Worm (Caenorhabditis elegans) whole organism, L2 larva: ENCODE measurements around the gene cutl-25.

Experiments
- C34F6.9 ChIP-seq: fragments of 150-350 bp; optimal IDR thresholded peaks from 2 replicates; lab custom pipeline; 2014; ENCODE audit warnings: missing biosample characterization, missing genetic modification characterization
- F13H6.1 ChIP-seq: sonication (generic microtip); optimal IDR thresholded peaks from 2 replicates; lab custom pipeline; 2016; ENCODE audit warnings: missing genetic modification characterization, missing compliant biosample characterization
- R02D3.7 ChIP-seq: fragments of 150-350 bp; optimal IDR thresholded peaks from 2 replicates; lab custom pipeline; 2014; ENCODE audit warnings: missing biosample characterization, missing genetic modification characterization
- Y55F3AM.14 ChIP-seq: fragments of 200-800 bp; sonication (Bioruptor generic); optimal IDR thresholded peaks from 2 replicates; lab custom pipeline; 2018; ENCODE audit warnings: mild to moderate bottlenecking, missing genetic modification characterization, missing compliant biosample characterization
- ZK546.5 ChIP-seq: sonication (generic microtip); optimal IDR thresholded peaks from 2 replicates; lab custom pipeline; 2017; ENCODE audit warnings: missing biosample characterization, missing genetic modification characterization
- aly-2 ChIP-seq: fragments of 150-350 bp; optimal IDR thresholded peaks from 2 replicates; lab custom pipeline; 2014; ENCODE audit warnings: missing biosample characterization, missing genetic modification characterization
- ama-1 ChIP-seq: fragments of 150-350 bp; optimal IDR thresholded peaks from 2 replicates; lab custom pipeline; 2018; ENCODE audit warnings: inconsistent platforms
- blmp-1 ChIP-seq: sonication (generic microtip); optimal IDR thresholded peaks from 2 replicates; lab custom pipeline; 2017; ENCODE audit warnings: missing genetic modification characterization, mild to moderate bottlenecking, missing compliant biosample characterization, antibody characterized with exemption, moderate library complexity; ENCODE audit not compliant: insufficient read depth
- ceh-16 ChIP-seq: fragments of 150-350 bp; optimal IDR thresholded peaks from 2 replicates; lab custom pipeline; 2014; ENCODE audit warnings: missing biosample characterization, missing genetic modification characterization
- ceh-82 ChIP-seq: fragments of 150-350 bp; optimal IDR thresholded peaks from 2 replicates; lab custom pipeline; 2014; ENCODE audit warnings: missing biosample characterization, missing genetic modification characterization
- crh-2 ChIP-seq: sonication (generic microtip); optimal IDR thresholded peaks from 2 replicates; lab custom pipeline; 2017; ENCODE audit warnings: missing biosample characterization, missing genetic modification characterization
- dmd-4 ChIP-seq: sonication (generic microtip); optimal IDR thresholded peaks from 2 replicates; lab custom pipeline; 2017; ENCODE audit warnings: missing biosample characterization, missing genetic modification characterization
- egl-27 ChIP-seq: sonication (generic microtip); optimal IDR thresholded peaks from 3 replicates; lab custom pipeline; 2017; ENCODE audit warnings: missing biosample characterization, missing genetic modification reagents, missing genetic modification characterization
- elt-1 ChIP-seq: fragments of 150-350 bp; optimal IDR thresholded peaks from 2 replicates; lab custom pipeline; 2014; ENCODE audit warnings: missing biosample characterization, missing genetic modification characterization
- elt-3 ChIP-seq: sonication (generic microtip); optimal IDR thresholded peaks from 2 replicates; lab custom pipeline; 2017; ENCODE audit warnings: missing biosample characterization, missing genetic modification characterization
- fos-1 ChIP-seq: fragments of 150-350 bp; optimal IDR thresholded peaks from 2 replicates; lab custom pipeline; 2014; ENCODE audit warnings: missing biosample characterization, missing genetic modification characterization
- gmeb-1 ChIP-seq: fragments of 150-350 bp; optimal IDR thresholded peaks from 2 replicates; lab custom pipeline; 2014; ENCODE audit warnings: missing biosample characterization, missing genetic modification characterization
- lin-11 ChIP-seq: fragments of 150-350 bp; sonication (generic microtip); optimal IDR thresholded peaks from 2 replicates; lab custom pipeline; 2014; ENCODE audit warnings: missing biosample characterization, missing genetic modification characterization, inconsistent platforms, mixed read lengths
- lin-13 ChIP-seq: fragments of 150-350 bp; optimal IDR thresholded peaks from 2 replicates; lab custom pipeline; 2014; ENCODE audit warnings: missing biosample characterization, missing genetic modification reagents, missing genetic modification characterization
- lsy-2 ChIP-seq, 2 experiments: fragments of 150-350 bp in 1 of 2; sonication (generic microtip) in 1 of 2; optimal IDR thresholded peaks; 2 replicates each; lab custom pipeline; 2014 to 2017; ENCODE audit warnings: missing biosample characterization in 2 of 2, missing genetic modification characterization in 2 of 2
- mab-5 ChIP-seq: fragments of 150-350 bp; optimal IDR thresholded peaks from 2 replicates; lab custom pipeline; 2014; ENCODE audit warnings: missing biosample characterization, missing genetic modification characterization
- mbf-1 ChIP-seq: sonication (generic microtip); optimal IDR thresholded peaks from 2 replicates; lab custom pipeline; 2017; ENCODE audit warnings: missing biosample characterization, missing genetic modification characterization
- mdl-1 ChIP-seq, 2 experiments: fragments of 150-350 bp in 1 of 2; sonication (generic microtip) in 1 of 2; optimal IDR thresholded peaks; 2 replicates each; lab custom pipeline; 2017; ENCODE audit warnings: missing biosample characterization in 2 of 2, missing genetic modification characterization in 2 of 2
- nhr-10 ChIP-seq: sonication (generic microtip); optimal IDR thresholded peaks from 2 replicates; lab custom pipeline; 2017; ENCODE audit warnings: missing biosample characterization, missing genetic modification characterization
- nhr-12 ChIP-seq: fragments of 150-350 bp; optimal IDR thresholded peaks from 2 replicates; lab custom pipeline; 2014; ENCODE audit warnings: missing biosample characterization, missing genetic modification characterization
- nhr-129 ChIP-seq: fragments of 150-350 bp; optimal IDR thresholded peaks from 2 replicates; lab custom pipeline; 2014; ENCODE audit warnings: missing biosample characterization, missing genetic modification characterization
- nhr-21 ChIP-seq: fragments of 150-350 bp; optimal IDR thresholded peaks from 2 replicates; lab custom pipeline; 2014; ENCODE audit warnings: missing biosample characterization, missing genetic modification characterization
- nhr-23 ChIP-seq: fragments of 150-350 bp; optimal IDR thresholded peaks from 2 replicates; lab custom pipeline; 2014; ENCODE audit warnings: missing biosample characterization, missing genetic modification reagents, missing genetic modification characterization
- nhr-25 ChIP-seq: fragments of 150-350 bp; sonication (generic microtip); optimal IDR thresholded peaks from 3 replicates; lab custom pipeline; 2014; ENCODE audit warnings: missing biosample characterization, missing genetic modification characterization
- nhr-6 ChIP-seq: fragments of 150-350 bp; optimal IDR thresholded peaks from 2 replicates; lab custom pipeline; 2014; ENCODE audit warnings: missing biosample characterization, missing genetic modification characterization
- nhr-77 ChIP-seq: fragments of 150-350 bp; optimal IDR thresholded peaks from 2 replicates; lab custom pipeline; 2014; ENCODE audit warnings: missing biosample characterization, missing genetic modification characterization
- skn-1 ChIP-seq: sonication (generic microtip); optimal IDR thresholded peaks from 2 replicates; lab custom pipeline; 2017; ENCODE audit warnings: missing biosample characterization, missing genetic modification characterization
- sma-3 ChIP-seq: sonication (generic microtip); optimal IDR thresholded peaks from 2 replicates; lab custom pipeline; 2016; ENCODE audit warnings: missing genetic modification reagents, missing genetic modification characterization, missing compliant biosample characterization
- sma-9 ChIP-seq, 2 experiments: fragments of 150-350 bp in 1 of 2; sonication (generic microtip) in 1 of 2; optimal IDR thresholded peaks; 2 replicates each; lab custom pipeline; 2014 to 2016; ENCODE audit warnings: missing genetic modification characterization in 2 of 2, mild to moderate bottlenecking in 1 of 2, missing biosample characterization in 1 of 2, missing compliant biosample characterization in 1 of 2, missing genetic modification reagents in 1 of 2, moderate library complexity in 1 of 2
- unc-39 ChIP-seq: fragments of 150-350 bp; optimal IDR thresholded peaks from 2 replicates; lab custom pipeline; 2014; ENCODE audit warnings: missing biosample characterization, missing genetic modification characterization
- unc-55 ChIP-seq: fragments of 150-350 bp; sonication (generic microtip); optimal IDR thresholded peaks from 3 replicates; lab custom pipeline; 2014; ENCODE audit warnings: missing biosample characterization, missing genetic modification reagents, missing genetic modification characterization
- unc-62 ChIP-seq: fragments of 150-350 bp; optimal IDR thresholded peaks from 2 replicates; lab custom pipeline; 2014; ENCODE audit warnings: missing biosample characterization, missing genetic modification reagents, missing genetic modification characterization
- zag-1 ChIP-seq: fragments of 150-350 bp; optimal IDR thresholded peaks from 2 replicates; lab custom pipeline; 2014; ENCODE audit warnings: missing biosample characterization, missing genetic modification characterization
- ztf-1 ChIP-seq: fragments of 200-800 bp; sonication (Bioruptor generic); conservative IDR thresholded peaks from 2 replicates; pipeline ENCODE4 v1.3.6; 2022; ENCODE audit warnings: missing genetic modification characterization, missing compliant biosample characterization
- ztf-4 ChIP-seq: fragments of 150-350 bp; optimal IDR thresholded peaks from 2 replicates; lab custom pipeline; 2014; ENCODE audit warnings: missing biosample characterization, missing genetic modification characterization

The cutl-25 gene

ce11 chrIII:3037346-3037745 is 9.6 kb downstream of the cutl-25 start (continued):
- TF ChIP-seq blmp-1 (tag; lab: Kevin White, UChicago) (no peak), ceh-82 (tag; lab: Kevin White, UChicago) (no peak), egl-27 (tag; lab: Kevin White, UChicago) (peak; percentile 13), nhr-10 (tag; lab: Kevin White, UChicago) (no peak), nhr-129 (peak; percentile 94), nhr-23 (tag; lab: Kevin White, UChicago) (no peak), nhr-77 (tag; lab: Kevin White, UChicago) (no peak), skn-1 (tag; lab: Kevin White, UChicago) (no peak), lsy-2 (tag; optimal IDR thresholded peaks at IDR 0.05; lab: Kevin White, UChicago) (peak in 1 of 2 experiments; percentile 72), ZK546.5 (tag; lab: Kevin White, UChicago) (no peak), unc-55 (GFP tag; lab: Kevin White, UChicago) (peak; percentile 47), lin-11 (tag; lab: Kevin White, UChicago) (no peak), F13H6.1 (peak; percentile 69), R02D3.7 (no peak)

- TF ChIP-seq nhr-129 (peak; percentile 85), nhr-10 (tag; lab: Kevin White, UChicago) (no peak), F13H6.1 (peak; percentile 56), fos-1 (tag; lab: Kevin White, UChicago) (peak; percentile 39), nhr-6 (tag; lab: Kevin White, UChicago) (peak; percentile 27), unc-55 (GFP tag; lab: Kevin White, UChicago) (peak; percentile 87), zag-1 (tag; lab: Kevin White, UChicago) (peak; percentile 3), sma-9 (GFP tag; optimal IDR thresholded peaks at IDR 0.05; lab: Kevin White, UChicago) (peak; percentile 76), sma-9 (tag; optimal IDR thresholded peaks at IDR 0.05; lab: Kevin White, UChicago) (no peak), nhr-12 (no peak), egl-27 (tag; lab: Kevin White, UChicago) (peak; percentile 32), crh-2 (tag; lab: Kevin White, UChicago) (peak; percentile 63), C34F6.9 (tag; lab: Kevin White, UChicago) (peak; percentile 81), Y55F3AM.14 (no peak), lin-13 (GFP tag; lab: Kevin White, UChicago) (peak; percentile 15), mdl-1 (tag; optimal IDR thresholded peaks at IDR 0.05; lab: Kevin White, UChicago) (peak; percentile 81 to 86), lsy-2 (tag; optimal IDR thresholded peaks at IDR 0.05; lab: Kevin White, UChicago) (peak; percentile 35 to 75), skn-1 (tag; lab: Kevin White, UChicago) (no peak), gmeb-1 (tag; lab: Kevin White, UChicago) (peak; percentile 34), nhr-25 (tag; lab: Kevin White, UChicago) (peak; percentile 60), ceh-82 (tag; lab: Kevin White, UChicago) (no peak)
These were observed 11.0 kb downstream of the cutl-25 start for ce11 chrIII:3035977-3036376.

ce11 chrIII:3034458-3034857 is 12.5 kb downstream of the cutl-25 start:
- TF ChIP-seq lsy-2 (tag; optimal IDR thresholded peaks at IDR 0.05; lab: Kevin White, UChicago): peak in 1 of 2 experiments; percentile 10
- TF ChIP-seq C34F6.9 (tag; lab: Kevin White, UChicago): peak; percentile 21
- no peak for TF ChIP-seq Y55F3AM.14
- TF ChIP-seq unc-55 (GFP tag; lab: Kevin White, UChicago): peak; percentile 1
- peak; percentile 0 for TF ChIP-seq sma-9 (GFP tag; optimal IDR thresholded peaks at IDR 0.05; lab: Kevin White, UChicago)
- TF ChIP-seq sma-9 (tag; optimal IDR thresholded peaks at IDR 0.05; lab: Kevin White, UChicago): no peak
- no peak for TF ChIP-seq blmp-1 (tag; lab: Kevin White, UChicago)

ce11 chrIII:3033931-3034330 is 13.0 kb downstream of the cutl-25 start:
- TF ChIP-seq ztf-1 (GFP tag; lab: Robert Waterston, UW) (no peak), C34F6.9 (tag; lab: Kevin White, UChicago) (no peak), nhr-12 (no peak), Y55F3AM.14 (no peak), sma-3 (GFP tag; lab: Kevin White, UChicago) (no peak), egl-27 (tag; lab: Kevin White, UChicago) (no peak), ama-1 (lab: Kevin White, UChicago) (no peak), unc-62 (GFP tag; lab: Kevin White, UChicago) (no peak), elt-1 (no peak)

ce11 chrIII:3033507-3033906 is 13.4 kb downstream of the cutl-25 start:
- TF ChIP-seq ceh-16 (no peak), ztf-4 (no peak), nhr-6 (tag; lab: Kevin White, UChicago) (no peak), aly-2 (tag; lab: Kevin White, UChicago) (no peak), nhr-129 (no peak), mab-5 (tag; lab: Kevin White, UChicago) (no peak), nhr-21 (tag; lab: Kevin White, UChicago) (no peak), R02D3.7 (no peak), lsy-2 (tag; optimal IDR thresholded peaks at IDR 0.05; lab: Kevin White, UChicago) (no peak), dmd-4 (tag; lab: Kevin White, UChicago) (no peak), gmeb-1 (tag; lab: Kevin White, UChicago) (no peak), nhr-23 (tag; lab: Kevin White, UChicago) (no peak), nhr-25 (tag; lab: Kevin White, UChicago) (no peak), mdl-1 (tag; optimal IDR thresholded peaks at IDR 0.05; lab: Kevin White, UChicago) (no peak), blmp-1 (tag; lab: Kevin White, UChicago) (no peak), elt-3 (tag; lab: Kevin White, UChicago) (no peak), ztf-1 (GFP tag; lab: Robert Waterston, UW) (no peak), ceh-82 (tag; lab: Kevin White, UChicago) (no peak), mbf-1 (tag; lab: Kevin White, UChicago) (no peak), unc-39 (tag; lab: Kevin White, UChicago) (no peak)
